Fruit fly (Drosophila melanogaster) whole organism, wandering third instar larva: ENCODE results near the gene acj6.

ENCODE experiments used
- dl ChIP-seq, 2 experiments: fragments of 175-275, 200-275 bp in 1 of 2; fragments of 200-275 bp in 1 of 2; sonication (Bioruptor generic); optimal IDR thresholded peaks; lab custom pipeline; 2018; ENCODE audit warnings: mild to moderate bottlenecking in 2 of 2, missing biosample characterization in 2 of 2, missing genetic modification characterization in 2 of 2, moderate library complexity in 2 of 2; ENCODE audit not compliant: partially characterized antibody in 2 of 2, insufficient read depth in 1 of 2
- pan ChIP-seq: fragments of >200 bp; optimal IDR thresholded peaks from 2 replicates; lab custom pipeline; 2017
- sage ChIP-seq: fragments of 200-800 bp; sonication (Bioruptor generic); optimal IDR thresholded peaks from 2 replicates; lab custom pipeline; 2016; ENCODE audit warnings: missing biosample characterization, mild to moderate bottlenecking, missing genetic modification characterization

dm6 chrX:15307485-15308138 is 71.3 kb downstream of the acj6 start:
- TF ChIP-seq dl (GFP tag; optimal IDR thresholded peaks at IDR 0.05; lab: Kevin White, UChicago; ENCODE audit: insufficient read depth in 1 of 2, partially characterized antibody in 2 of 2) (no peak), pan (lab: Kevin White, UChicago) (no peak), sage (GFP tag; lab: Kevin White, UChicago) (no peak)
